ENCODE assay signal across 7 fruit fly cellular contexts in genomic region chr3R:12960929-12961855, dm6.
TF ChIP-seq lines count a peak whose summit lies in the region.

Gene Spc25 (plus strand): TSS chr3R:12961745.

- TF ChIP-seq CTCF in S2 (optimal IDR thresholded peaks at IDR 0.05; lab: Kevin White, UChicago), result peak; percentile 0 to 17
- no peak for TF ChIP-seq CTCF in whole organism, embryonic (GFP tag; optimal IDR thresholded peaks at IDR 0.05; lab: Kevin White, UChicago)

TF ChIP-seq in whole organism, 6 proteins besides CTCF, POLR2A, EP300 and RAD21:
- TF ChIP-seq EcR (GFP tag; optimal IDR thresholded peaks at IDR 0.05; lab: Kevin White, UChicago) (peak; percentile 54 to 84), pan (optimal IDR thresholded peaks at IDR 0.05; lab: Kevin White, UChicago) (no peak)

TF ChIP-seq in whole organism, adult, 20 proteins besides CTCF, POLR2A, EP300 and RAD21 (continues in another document):
- TF ChIP-seq cnc (optimal IDR thresholded peaks at IDR 0.05; lab: Kevin White, UChicago) (no peak), CG33017 (tag; optimal IDR thresholded peaks at IDR 0.05; lab: Kevin White, UChicago) (no peak), ovo (GFP tag; optimal IDR thresholded peaks at IDR 0.05; lab: Kevin White, UChicago) (no peak), tj (GFP tag; optimal IDR thresholded peaks at IDR 0.05; lab: Kevin White, UChicago) (peak; percentile 64), CG7045 (GFP tag; optimal IDR thresholded peaks at IDR 0.05; lab: Kevin White, UChicago) (no peak), CG7101 (tag; optimal IDR thresholded peaks at IDR 0.05; lab: Kevin White, UChicago) (peak; percentile 20), Mnt (GFP tag; optimal IDR thresholded peaks at IDR 0.05; lab: Kevin White, UChicago) (peak; percentile 18), toe (GFP tag; optimal IDR thresholded peaks at IDR 0.05; lab: Kevin White, UChicago) (peak; percentile 38), Hr96 (GFP tag; optimal IDR thresholded peaks at IDR 0.05; lab: Kevin White, UChicago) (peak; percentile 29), pad (GFP tag; optimal IDR thresholded peaks at IDR 0.05; lab: Kevin White, UChicago) (no peak), CG12768 (GFP tag; optimal IDR thresholded peaks at IDR 0.05; lab: Kevin White, UChicago) (no peak), Clk (GFP tag; optimal IDR thresholded peaks at IDR 0.05; lab: Kevin White, UChicago) (no peak), CG5204 (GFP tag; optimal IDR thresholded peaks at IDR 0.05; lab: Kevin White, UChicago) (peak; percentile 27), CG14711 (tag; optimal IDR thresholded peaks at IDR 0.05; lab: Kevin White, UChicago) (peak; percentile 63), kay (GFP tag; lab: Kevin White, UChicago; ENCODE audit: borderline replicate concordance) (no peak), CG1620 (GFP tag; optimal IDR thresholded peaks at IDR 0.05; lab: Kevin White, UChicago) (peak; percentile 53), Crg-1 (GFP tag; optimal IDR thresholded peaks at IDR 0.05; lab: Kevin White, UChicago) (peak; percentile 5), cic (GFP tag; optimal IDR thresholded peaks at IDR 0.05; lab: Kevin White, UChicago) (no peak)

TF ChIP-seq in whole organism, embryonic, 481 proteins besides CTCF, POLR2A, EP300 and RAD21 (continues in another document):
- no peak for TF ChIP-seq CG18262 (tag; optimal IDR thresholded peaks at IDR 0.05; lab: Kevin White, UChicago)
- TF ChIP-seq Fer3 (tag; optimal IDR thresholded peaks at IDR 0.05; lab: Kevin White, UChicago), result no peak
- no peak for TF ChIP-seq grau (tag; optimal IDR thresholded peaks at IDR 0.05; lab: Kevin White, UChicago)
- TF ChIP-seq nerfin-2 (GFP tag; IDR thresholded peaks at IDR 0.05; lab: Robert Waterston, UW; ENCODE audit: partially characterized antibody), result peak; percentile 75
- TF ChIP-seq hth (optimal IDR thresholded peaks at IDR 0.05; lab: Kevin White, UChicago), result no peak
- TF ChIP-seq exex (tag; optimal IDR thresholded peaks at IDR 0.05; lab: Kevin White, UChicago), result no peak
- peak; percentile 96 for TF ChIP-seq CG6791 (GFP tag; IDR thresholded peaks at IDR 0.05; lab: Robert Waterston, UW; ENCODE audit: partially characterized antibody)
- no peak for TF ChIP-seq CG12299 (tag; optimal IDR thresholded peaks at IDR 0.05; lab: Kevin White, UChicago)
- TF ChIP-seq CG31441 (GFP tag; IDR thresholded peaks at IDR 0.05; lab: Robert Waterston, UW), result no peak
- peak; percentile 93 for TF ChIP-seq bbx (GFP tag; IDR thresholded peaks at IDR 0.05; lab: Robert Waterston, UW; ENCODE audit: partially characterized antibody)
- no peak for TF ChIP-seq Fer2 (tag; optimal IDR thresholded peaks at IDR 0.05; lab: Kevin White, UChicago)
- 0 out of 2 replicates have a peak, but pooled peaks have one; percentile 20 for TF ChIP-seq CG14014 (GFP tag; IDR thresholded peaks at IDR 0.05; lab: Robert Waterston, UW)
- peak; percentile 23 for TF ChIP-seq CG4282 (GFP tag; optimal IDR thresholded peaks at IDR 0.05; lab: Kevin White, UChicago)
- TF ChIP-seq toy (GFP tag; IDR thresholded peaks at IDR 0.05; lab: Robert Waterston, UW), result no peak
- TF ChIP-seq stwl (tag; optimal IDR thresholded peaks at IDR 0.05; lab: Kevin White, UChicago), result peak; percentile 97
- peak; percentile 30 for TF ChIP-seq YL-1 (GFP tag; optimal IDR thresholded peaks at IDR 0.05; lab: Kevin White, UChicago)
- TF ChIP-seq ind (GFP tag; optimal IDR thresholded peaks at IDR 0.05; lab: Kevin White, UChicago), result peak; percentile 52
- TF ChIP-seq ftz-f1 (GFP tag; optimal IDR thresholded peaks at IDR 0.05; lab: Kevin White, UChicago), result no peak

TF ChIP-seq in whole organism, prepupa, 60 proteins besides CTCF, POLR2A, EP300 and RAD21 (continues in another document):
- peak; percentile 42 for TF ChIP-seq Met (GFP tag; optimal IDR thresholded peaks at IDR 0.05; lab: Kevin White, UChicago)
- TF ChIP-seq Hr39 (GFP tag; optimal IDR thresholded peaks at IDR 0.05; lab: Kevin White, UChicago), result peak; percentile 52
- TF ChIP-seq achi (GFP tag; optimal IDR thresholded peaks at IDR 0.05; lab: Kevin White, UChicago), result peak; percentile 17
- peak; percentile 76 for TF ChIP-seq Sox14 (GFP tag; optimal IDR thresholded peaks at IDR 0.05; lab: Kevin White, UChicago)
- TF ChIP-seq svp (GFP tag; lab: Kevin White, UChicago), result peak; percentile 79
- TF ChIP-seq CG3919 (GFP tag; optimal IDR thresholded peaks at IDR 0.05; lab: Kevin White, UChicago), result peak; percentile 25
- TF ChIP-seq Ets21C (GFP tag; optimal IDR thresholded peaks at IDR 0.05; lab: Kevin White, UChicago), result peak; percentile 47
- TF ChIP-seq vri (GFP tag; optimal IDR thresholded peaks at IDR 0.05; lab: Kevin White, UChicago), result peak; percentile 48
- peak; percentile 37 for TF ChIP-seq topi (GFP tag; optimal IDR thresholded peaks at IDR 0.05; lab: Kevin White, UChicago)
- peak; percentile 30 for TF ChIP-seq acj6 (GFP tag; optimal IDR thresholded peaks at IDR 0.05; lab: Kevin White, UChicago)
- TF ChIP-seq pdm3 (GFP tag; optimal IDR thresholded peaks at IDR 0.05; lab: Kevin White, UChicago), result peak; percentile 49
- TF ChIP-seq CG6163 (GFP tag; IDR thresholded peaks at IDR 0.05; lab: Robert Waterston, UW), result peak; percentile 36; the same call in 2 of the 3 replicates
- TF ChIP-seq Smox (GFP tag; optimal IDR thresholded peaks at IDR 0.05; lab: Kevin White, UChicago), result peak; percentile 29
- no peak for TF ChIP-seq CG6276 (GFP tag; optimal IDR thresholded peaks at IDR 0.05; lab: Kevin White, UChicago)
- peak; percentile 0 for TF ChIP-seq CG6792 (GFP tag; optimal IDR thresholded peaks at IDR 0.05; lab: Kevin White, UChicago)
- peak; percentile 43 for TF ChIP-seq cyc (GFP tag; optimal IDR thresholded peaks at IDR 0.05; lab: Kevin White, UChicago)
- TF ChIP-seq CG10631 (GFP tag; optimal IDR thresholded peaks at IDR 0.05; lab: Kevin White, UChicago), result peak; percentile 44
- no peak for TF ChIP-seq ss (GFP tag; optimal IDR thresholded peaks at IDR 0.05; lab: Kevin White, UChicago)
- TF ChIP-seq esn (GFP tag; optimal IDR thresholded peaks at IDR 0.05; lab: Kevin White, UChicago), result peak; percentile 64

TF ChIP-seq in whole organism, pupa, 21 proteins besides CTCF, POLR2A, EP300 and RAD21:
- 0 out of 3 replicates have a peak, but pooled peaks have one; percentile 48 for TF ChIP-seq CG4496 (GFP tag; IDR thresholded peaks at IDR 0.05; lab: Robert Waterston, UW)
- no peak for TF ChIP-seq CG34367 (tag; optimal IDR thresholded peaks at IDR 0.05; lab: Kevin White, UChicago)
- peak; percentile 35 for TF ChIP-seq D1 (tag; optimal IDR thresholded peaks at IDR 0.05; lab: Kevin White, UChicago)
- no peak for TF ChIP-seq CG12605 (GFP tag; IDR thresholded peaks at IDR 0.05; lab: Robert Waterston, UW)
- TF ChIP-seq Pif1A (GFP tag; optimal IDR thresholded peaks at IDR 0.05; lab: Kevin White, UChicago), result peak; percentile 8
- no peak for TF ChIP-seq CG9948 (tag; optimal IDR thresholded peaks at IDR 0.05; lab: Kevin White, UChicago)
- peak; percentile 95 for TF ChIP-seq EcR (GFP tag; optimal IDR thresholded peaks at IDR 0.05; lab: Kevin White, UChicago)

TF ChIP-seq in whole organism, wandering third instar larva, 38 proteins besides CTCF, POLR2A, EP300 and RAD21 (continues in another document):
- no peak for TF ChIP-seq Hr78 (GFP tag; optimal IDR thresholded peaks at IDR 0.05; lab: Kevin White, UChicago)
- TF ChIP-seq GATAd (GFP tag; optimal IDR thresholded peaks at IDR 0.05; lab: Kevin White, UChicago), result peak; percentile 57
- peak; percentile 91 for TF ChIP-seq tai (GFP tag; optimal IDR thresholded peaks at IDR 0.05; lab: Kevin White, UChicago)
- peak; percentile 60 for TF ChIP-seq dsf (GFP tag; optimal IDR thresholded peaks at IDR 0.05; lab: Kevin White, UChicago; ENCODE audit: borderline replicate concordance)
- peak; percentile 68 for TF ChIP-seq rgr (GFP tag; optimal IDR thresholded peaks at IDR 0.05; lab: Kevin White, UChicago)
- no peak for TF ChIP-seq dmrt93B (GFP tag; optimal IDR thresholded peaks at IDR 0.05; lab: Kevin White, UChicago)
- TF ChIP-seq br (GFP tag; optimal IDR thresholded peaks at IDR 0.05; lab: Kevin White, UChicago), result peak; percentile 66
- no peak for TF ChIP-seq N (GFP tag; optimal IDR thresholded peaks at IDR 0.05; lab: Kevin White, UChicago)
- peak in 1 of 2 experiments; percentile 77 for TF ChIP-seq foxo (GFP tag; optimal IDR thresholded peaks at IDR 0.05; lab: Kevin White, UChicago)
- peak; percentile 75 for TF ChIP-seq Hnf4 (GFP tag; optimal IDR thresholded peaks at IDR 0.05; lab: Kevin White, UChicago)
- peak; percentile 55 for TF ChIP-seq OdsH (GFP tag; optimal IDR thresholded peaks at IDR 0.05; lab: Kevin White, UChicago)
- no peak for TF ChIP-seq lola (GFP tag; optimal IDR thresholded peaks at IDR 0.05; lab: Kevin White, UChicago)
- no peak for TF ChIP-seq woc (GFP tag; optimal IDR thresholded peaks at IDR 0.05; lab: Kevin White, UChicago)
- TF ChIP-seq Vsx2 (GFP tag; optimal IDR thresholded peaks at IDR 0.05; lab: Kevin White, UChicago; ENCODE audit: partially characterized antibody), result no peak
- TF ChIP-seq h (GFP tag; optimal IDR thresholded peaks at IDR 0.05; lab: Kevin White, UChicago), result peak; percentile 68
- TF ChIP-seq Jra (GFP tag; optimal IDR thresholded peaks at IDR 0.05; lab: Kevin White, UChicago), result peak; percentile 78
- no peak for TF ChIP-seq HLH106 (tag; optimal IDR thresholded peaks at IDR 0.05; lab: Kevin White, UChicago)
- peak; percentile 93 for TF ChIP-seq Hr83 (GFP tag; optimal IDR thresholded peaks at IDR 0.05; lab: Kevin White, UChicago; ENCODE audit: poor library complexity, severe bottlenecking)
- peak; percentile 62 for TF ChIP-seq brk (GFP tag; optimal IDR thresholded peaks at IDR 0.05; lab: Kevin White, UChicago)
- TF ChIP-seq CG9705 (GFP tag; optimal IDR thresholded peaks at IDR 0.05; lab: Kevin White, UChicago), result no peak
- TF ChIP-seq Dfd (GFP tag; optimal IDR thresholded peaks at IDR 0.05; lab: Kevin White, UChicago), result no peak
- peak; percentile 60 for TF ChIP-seq jim (GFP tag; optimal IDR thresholded peaks at IDR 0.05; lab: Kevin White, UChicago)
- TF ChIP-seq usp (GFP tag; optimal IDR thresholded peaks at IDR 0.05; lab: Kevin White, UChicago), result no peak
- no peak for TF ChIP-seq Dif (GFP tag; optimal IDR thresholded peaks at IDR 0.05; lab: Kevin White, UChicago; ENCODE audit: partially characterized antibody)
- peak; percentile 32 for TF ChIP-seq CrebA (GFP tag; optimal IDR thresholded peaks at IDR 0.05; lab: Kevin White, UChicago; ENCODE audit: borderline replicate concordance)
- peak; percentile 31 for TF ChIP-seq fru (GFP tag; optimal IDR thresholded peaks at IDR 0.05; lab: Kevin White, UChicago)
- TF ChIP-seq ey (GFP tag; optimal IDR thresholded peaks at IDR 0.05; lab: Kevin White, UChicago), result peak; percentile 62
- no peak for TF ChIP-seq Myc (optimal IDR thresholded peaks at IDR 0.05; lab: Kevin White, UChicago)
- TF ChIP-seq Sp1 (GFP tag; optimal IDR thresholded peaks at IDR 0.05; lab: Kevin White, UChicago), result peak; percentile 7
- TF ChIP-seq dl (GFP tag; optimal IDR thresholded peaks at IDR 0.05; lab: Kevin White, UChicago; ENCODE audit: insufficient read depth in 1 of 2, partially characterized antibody in 2 of 2), result no peak
- no peak for TF ChIP-seq CG32264 (GFP tag; optimal IDR thresholded peaks at IDR 0.05; lab: Kevin White, UChicago)
